Fruit fly (Drosophila melanogaster) Kc167 (cell line): Measurements from ENCODE around the gene CG8097.

ENCODE experiments used
- h ChIP-seq: fragments of >200 bp; optimal IDR thresholded peaks from 3 replicates; lab custom pipeline; 2018; ENCODE audit warnings: missing external identifiers
- insv ChIP-seq: fragments of >200 bp; optimal IDR thresholded peaks from 3 replicates; lab custom pipeline; 2018; ENCODE audit warnings: missing external identifiers
- psq ChIP-seq: fragments of >200 bp; optimal IDR thresholded peaks from 2 replicates; lab custom pipeline; 2017; ENCODE audit warnings: missing external identifiers
- ttk ChIP-seq: sonication (Bioruptor generic); optimal IDR thresholded peaks from 2 replicates; lab custom pipeline; 2017; ENCODE audit warnings: missing external identifiers

DNA sequence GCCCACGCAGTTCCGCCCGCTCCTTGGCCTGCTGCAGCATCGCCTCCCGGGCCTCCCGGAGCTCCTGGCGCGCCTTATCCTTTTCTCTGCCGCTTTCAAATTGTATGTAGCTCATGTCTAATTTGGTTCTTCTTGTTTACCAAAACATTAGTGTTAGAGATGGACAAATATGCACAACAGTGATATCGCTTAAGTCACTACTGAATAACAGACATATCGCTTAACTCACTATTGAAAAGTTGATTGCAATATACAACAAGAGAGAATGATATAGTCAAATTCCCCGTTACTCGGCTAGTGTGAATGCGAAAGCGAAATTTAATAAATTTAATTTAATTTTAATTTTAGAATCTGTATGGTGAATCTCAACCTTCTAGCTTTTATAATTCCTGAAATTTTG lies 8.6 kb upstream of the CG8097 start, which contains the start of gene CG9213:
- TF ChIP-seq insv = no peak
- no peak for TF ChIP-seq psq (lab: Kevin White, UChicago)
- no peak for TF ChIP-seq h (lab: Kevin White, UChicago)
- no peak for TF ChIP-seq ttk
